Fruit fly (Drosophila melanogaster): ENCODE data around the gene CG10801.
A peak's percentile ranks its signal among the peaks of the same experiment; 100 is the strongest.

Gene CG10801

DNA sequence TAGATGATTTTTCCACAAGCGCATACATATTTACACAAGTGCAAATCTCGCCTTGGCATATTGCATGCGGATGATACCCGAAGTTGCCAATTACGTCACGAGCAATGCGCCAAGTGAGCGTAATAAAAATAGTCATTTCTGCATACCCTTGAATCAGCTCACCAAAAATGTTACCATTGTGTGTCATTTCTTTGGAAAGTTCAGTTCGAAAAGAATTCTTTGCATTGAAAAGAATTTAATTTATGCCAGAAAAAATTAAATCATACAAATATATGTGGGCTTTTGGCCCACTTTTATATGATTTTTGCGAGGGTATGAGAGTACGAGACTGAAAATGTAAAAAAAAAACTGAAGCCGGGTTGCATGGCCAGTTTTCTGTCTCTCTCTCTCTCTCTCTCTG lies 8.5 kb upstream of the CG10801 start (continued):
- no peak for TF ChIP-seq CG3032 (tag; optimal IDR thresholded peaks at IDR 0.05)
- TF ChIP-seq CG6276 (GFP tag; optimal IDR thresholded peaks at IDR 0.05), result peak; percentile 35
- no peak for TF ChIP-seq CG6808 (GFP tag; optimal IDR thresholded peaks at IDR 0.05)
- TF ChIP-seq CG8632 (GFP tag; optimal IDR thresholded peaks at IDR 0.05), result no peak
- TF ChIP-seq CG7368 (GFP tag; optimal IDR thresholded peaks at IDR 0.05), result no peak
- TF ChIP-seq fkh (GFP tag; optimal IDR thresholded peaks at IDR 0.05), result no peak
- TF ChIP-seq CG11762 (GFP tag; optimal IDR thresholded peaks at IDR 0.05; ENCODE audit: insufficient read depth), result no peak
- no peak for TF ChIP-seq ss (GFP tag; optimal IDR thresholded peaks at IDR 0.05)
- TF ChIP-seq Eip78C (GFP tag), result peak; percentile 66
- no peak for TF ChIP-seq net (GFP tag; optimal IDR thresholded peaks at IDR 0.05)
- no peak for TF ChIP-seq svp (GFP tag)
- TF ChIP-seq CG11902 (GFP tag; optimal IDR thresholded peaks at IDR 0.05), result no peak
- no peak for TF ChIP-seq CG4318 (GFP tag; optimal IDR thresholded peaks at IDR 0.05)
- no peak for TF ChIP-seq CG34406 (GFP tag; optimal IDR thresholded peaks at IDR 0.05)
- no peak for TF ChIP-seq CG10669 (GFP tag; optimal IDR thresholded peaks at IDR 0.05)
- no peak for TF ChIP-seq vri (GFP tag; optimal IDR thresholded peaks at IDR 0.05)
- no peak for TF ChIP-seq Met (GFP tag; optimal IDR thresholded peaks at IDR 0.05)
- 0 out of 2 replicates have a peak, but pooled peaks have one; percentile 15 for TF ChIP-seq Gug (GFP tag; IDR thresholded peaks at IDR 0.05)
- peak; percentile 4 for TF ChIP-seq CG3919 (GFP tag; optimal IDR thresholded peaks at IDR 0.05)
- peak; percentile 20 for TF ChIP-seq pdm3 (GFP tag; optimal IDR thresholded peaks at IDR 0.05)
- peak; percentile 12 for TF ChIP-seq Eip75B (GFP tag; optimal IDR thresholded peaks at IDR 0.05)
- TF ChIP-seq Smox (GFP tag; optimal IDR thresholded peaks at IDR 0.05), result no peak
- no peak for TF ChIP-seq CG11294 (GFP tag; IDR thresholded peaks at IDR 0.05)
- TF ChIP-seq Blimp-1 (GFP tag; optimal IDR thresholded peaks at IDR 0.05), result no peak
- TF ChIP-seq Ets96B (tag; optimal IDR thresholded peaks at IDR 0.05), result no peak
- TF ChIP-seq CG10631 (GFP tag; optimal IDR thresholded peaks at IDR 0.05), result no peak
- TF ChIP-seq CG8319 (GFP tag; optimal IDR thresholded peaks at IDR 0.05), result no peak
- TF ChIP-seq Eip93F (GFP tag; optimal IDR thresholded peaks at IDR 0.05), result no peak
- TF ChIP-seq CG6854 (GFP tag; optimal IDR thresholded peaks at IDR 0.05), result no peak

- TF ChIP-seq CG8119 (GFP tag; IDR thresholded peaks at IDR 0.05) (peak; percentile 44), CG11294 (GFP tag; IDR thresholded peaks at IDR 0.05) (peak; percentile 64; the same call in 1 of the 2 replicates), CG15336 (GFP tag; IDR thresholded peaks at IDR 0.05) (peak; percentile 61), Hr4 (GFP tag; optimal IDR thresholded peaks at IDR 0.05) (peak; percentile 70), salr (GFP tag; optimal IDR thresholded peaks at IDR 0.05) (no peak), CG11762 (GFP tag; optimal IDR thresholded peaks at IDR 0.05; ENCODE audit: insufficient read depth) (no peak), Blimp-1 (GFP tag; optimal IDR thresholded peaks at IDR 0.05) (no peak), CG16779 (tag; optimal IDR thresholded peaks at IDR 0.05) (no peak), Eip78C (GFP tag) (peak; percentile 56), acj6 (GFP tag; optimal IDR thresholded peaks at IDR 0.05) (no peak), CG6163 (GFP tag; IDR thresholded peaks at IDR 0.05) (peak; percentile 55; the same call in 2 of the 3 replicates), Hr39 (GFP tag; optimal IDR thresholded peaks at IDR 0.05) (no peak), CG6808 (GFP tag; optimal IDR thresholded peaks at IDR 0.05) (no peak), dac (GFP tag; optimal IDR thresholded peaks at IDR 0.05) (peak; percentile 29), CG3032 (tag; optimal IDR thresholded peaks at IDR 0.05) (no peak), pdm3 (GFP tag; optimal IDR thresholded peaks at IDR 0.05) (peak; percentile 4), CG3919 (GFP tag; optimal IDR thresholded peaks at IDR 0.05) (peak; percentile 16), eg (GFP tag; IDR thresholded peaks at IDR 0.05) (peak; percentile 79), CG31627 (GFP tag; optimal IDR thresholded peaks at IDR 0.05) (no peak), OdsH (GFP tag; optimal IDR thresholded peaks at IDR 0.05) (no peak), CG6276 (GFP tag; optimal IDR thresholded peaks at IDR 0.05) (peak; percentile 66), CG32006 (GFP tag; optimal IDR thresholded peaks at IDR 0.05) (peak; percentile 67), fkh (GFP tag; optimal IDR thresholded peaks at IDR 0.05) (no peak), Lpt (GFP tag; optimal IDR thresholded peaks at IDR 0.05) (peak; percentile 6), Gug (GFP tag; IDR thresholded peaks at IDR 0.05) (peak; percentile 46), spab (GFP tag; optimal IDR thresholded peaks at IDR 0.05) (no peak)
Observed at dm6 chrX:3453038-3453819, 7.2 kb upstream of the CG10801 start.
